Worm (Caenorhabditis elegans) whole organism, midembryonic: ENCODE data around the gene pptr-1.
"Not testable (repeated sequence)": the region's sequence is repeated elsewhere in the genome, so short reads cannot be mapped to it uniquely, and the experiment has no call there.

Source experiments
- T22C8.4 ChIP-seq: fragments of 200-800 bp; sonication (Bioruptor generic); IDR thresholded peaks from 2 replicates; pipeline ENCODE4 v1.3.6; 2022; ENCODE audit warnings: missing genetic modification characterization, missing compliant biosample characterization
- cog-1 ChIP-seq: sonication (generic microtip); optimal IDR thresholded peaks from 2 replicates; lab custom pipeline; 2016; ENCODE audit warnings: missing genetic modification characterization, missing compliant biosample characterization
- flt-1 ChIP-seq: fragments of 200-800 bp; sonication (Bioruptor generic); IDR thresholded peaks from 2 replicates; pipeline ENCODE4 v1.3.6; 2022; ENCODE audit warnings: missing genetic modification characterization, missing compliant biosample characterization
- klf-2 ChIP-seq: fragments of 200-800 bp; sonication (Bioruptor generic); conservative IDR thresholded peaks from 2 replicates; pipeline ENCODE4 v1.3.6; 2022; ENCODE audit warnings: missing genetic modification reagents, missing genetic modification characterization, missing compliant biosample characterization
- med-1 ChIP-seq: sonication (generic microtip); optimal IDR thresholded peaks from 2 replicates; lab custom pipeline; 2017; ENCODE audit warnings: missing genetic modification characterization, mild to moderate bottlenecking, missing compliant biosample characterization, antibody characterized with exemption, missing genetic modification reagents; ENCODE audit not compliant: insufficient read depth
- ref-1 ChIP-seq: fragments of 200-800 bp; sonication (Bioruptor generic); conservative IDR thresholded peaks from 2 replicates; pipeline ENCODE4 v1.3.6; 2022; ENCODE audit warnings: missing genetic modification reagents, missing genetic modification characterization, missing compliant biosample characterization
- tab-1 ChIP-seq: fragments of 200-800 bp; sonication (Bioruptor generic); IDR thresholded peaks from 2 replicates; pipeline ENCODE4 v1.3.6; 2022; ENCODE audit warnings: missing genetic modification characterization, missing compliant biosample characterization
- ztf-23 ChIP-seq: fragments of 200-800 bp; sonication (Bioruptor generic); IDR thresholded peaks from 2 replicates; pipeline ENCODE4 v1.3.6; 2022; ENCODE audit warnings: missing genetic modification reagents, missing genetic modification characterization, missing compliant biosample characterization
- ztf-29 ChIP-seq: fragments of 200-800 bp; sonication (Bioruptor generic); IDR thresholded peaks from 2 replicates; pipeline ENCODE4 v1.3.6; 2022; ENCODE audit warnings: missing genetic modification reagents, missing genetic modification characterization, missing compliant biosample characterization

pptr-1 gene

DNA sequence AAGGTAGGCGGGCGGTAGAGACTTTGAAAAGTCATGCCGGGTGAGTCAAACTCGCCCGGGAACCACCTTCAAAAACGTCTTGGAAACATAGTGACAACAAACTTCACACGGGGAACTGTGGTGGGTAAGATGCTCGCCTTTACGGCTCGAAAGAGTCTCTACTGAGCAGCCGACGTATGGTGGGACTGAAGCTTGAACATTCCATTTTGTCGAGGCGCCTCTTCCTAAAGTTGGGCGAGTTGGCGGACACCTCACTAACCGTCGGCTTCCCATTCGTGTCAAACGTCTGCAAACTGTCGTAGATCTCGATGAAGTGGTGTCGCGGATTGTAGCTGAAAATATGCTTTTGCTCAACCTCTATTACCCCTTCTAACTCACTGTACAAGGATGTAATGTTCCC, 25.6 kb downstream of the pptr-1 start:
- TF ChIP-seq T22C8.4 (GFP tag; lab: Robert Waterston, UW) (no peak), ref-1 (GFP tag; lab: Robert Waterston, UW) (no peak), tab-1 (no peak), klf-2 (no peak), ztf-23 (GFP tag; lab: Robert Waterston, UW) (no peak), flt-1 (GFP tag; lab: Robert Waterston, UW) (no peak), ztf-29 (no peak), med-1 (GFP tag; lab: Kevin White, UChicago) (no peak), cog-1 (tag; lab: Kevin White, UChicago) (no peak)

DNA sequence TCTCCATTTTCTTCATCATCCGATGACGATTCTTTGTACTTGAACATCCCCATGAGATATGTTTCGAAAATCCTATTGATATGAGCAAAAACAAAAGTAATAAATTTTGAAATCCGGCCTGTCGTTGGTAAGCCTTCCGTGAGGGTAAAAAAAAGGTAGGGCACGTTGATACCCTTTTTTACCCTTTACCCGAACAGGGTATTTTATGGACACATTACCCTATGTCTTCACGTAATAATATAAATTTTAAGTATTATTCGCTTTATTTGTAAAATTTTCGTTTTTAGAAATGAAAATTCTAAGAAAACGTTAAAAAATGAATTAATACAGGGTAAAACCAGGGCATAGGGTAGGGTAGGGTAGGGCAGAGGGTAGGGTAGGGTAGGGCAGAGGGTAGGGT, 26.4 kb downstream of the pptr-1 start, which contains the start of gene F13A7.7:
Gene F13A7.7, minus strand, starts transcription at position 101 of the 400 bp plus-strand sequence.
- not testable (repeated sequence) for TF ChIP-seq tab-1; ztf-29; T22C8.4 (GFP tag; lab: Robert Waterston, UW)

DNA sequence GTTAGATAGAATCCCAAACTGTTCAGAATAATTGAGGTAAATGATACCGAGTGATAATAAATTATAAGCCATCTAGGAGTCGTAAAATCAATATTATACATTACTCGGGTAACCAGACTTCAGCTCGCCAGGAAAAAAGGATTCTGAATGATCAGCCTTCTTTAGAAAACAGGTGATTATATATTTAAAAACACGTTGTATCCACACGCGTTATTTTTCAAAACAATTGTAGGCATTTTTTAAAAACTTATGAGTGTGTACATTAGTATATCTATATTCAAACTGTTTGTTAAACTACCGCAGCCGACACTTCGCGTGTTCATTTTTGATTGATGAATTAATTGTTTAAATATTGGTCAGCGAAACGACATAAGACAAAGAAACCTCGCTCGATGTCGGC, 30.9 kb downstream of the pptr-1 start, which contains the start of gene sri-65:
Gene sri-65, minus strand, starts transcription at position 101 of the 400 bp plus-strand sequence.
- TF ChIP-seq flt-1 (GFP tag; lab: Robert Waterston, UW) (no peak), klf-2 (no peak), ztf-23 (GFP tag; lab: Robert Waterston, UW) (no peak), med-1 (GFP tag; lab: Kevin White, UChicago) (no peak), ztf-29 (no peak), cog-1 (tag; lab: Kevin White, UChicago) (no peak), ref-1 (GFP tag; lab: Robert Waterston, UW) (no peak), tab-1 (no peak), T22C8.4 (GFP tag; lab: Robert Waterston, UW) (no peak)

DNA sequence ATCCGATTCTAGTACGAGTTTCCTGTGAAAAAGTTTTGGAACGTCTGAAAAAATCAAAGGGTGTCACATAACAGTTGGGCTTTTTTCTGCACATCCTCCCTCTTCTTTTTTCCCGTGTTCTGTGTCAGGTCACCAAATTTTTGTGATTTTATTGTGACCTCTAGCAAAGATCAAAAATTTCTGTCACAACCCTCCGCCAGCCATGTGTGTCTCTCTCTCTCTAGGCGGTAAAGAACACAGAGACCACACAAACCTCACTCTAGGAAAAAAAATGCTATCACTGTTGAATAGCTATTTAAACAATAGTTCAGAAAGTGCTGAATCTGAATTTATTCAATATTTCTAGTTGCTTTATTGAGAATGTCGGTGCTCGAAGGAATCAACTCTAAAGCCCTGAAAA, 33.3 kb downstream of the pptr-1 start, which contains the start of gene gst-44:
Gene gst-44, plus strand, starts transcription at position 237 of the 400 bp plus-strand sequence.
- TF ChIP-seq klf-2 (no peak), T22C8.4 (GFP tag; lab: Robert Waterston, UW) (no peak), cog-1 (tag; lab: Kevin White, UChicago) (no peak), flt-1 (GFP tag; lab: Robert Waterston, UW) (no peak), tab-1 (no peak), ztf-23 (GFP tag; lab: Robert Waterston, UW) (no peak), med-1 (GFP tag; lab: Kevin White, UChicago) (no peak), ztf-29 (no peak), ref-1 (GFP tag; lab: Robert Waterston, UW) (no peak)

DNA sequence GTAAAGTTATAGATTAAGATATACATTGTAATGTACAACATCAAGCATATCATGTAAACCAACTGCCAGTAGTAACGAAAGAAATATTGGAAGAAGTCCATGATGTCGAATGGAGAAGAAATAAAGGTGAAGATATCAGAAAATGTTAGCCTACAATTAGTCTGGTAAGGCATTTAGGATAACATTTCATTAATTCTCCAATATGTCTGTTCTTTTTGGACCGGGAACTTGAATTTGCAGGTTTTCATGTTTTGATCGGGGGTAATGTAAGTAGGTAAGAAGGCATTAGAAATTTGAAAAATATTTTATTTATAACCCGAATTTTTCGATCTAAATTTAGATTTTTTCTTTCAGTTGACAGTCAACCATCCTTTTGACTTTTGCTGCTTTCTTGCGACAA, 36.4 kb downstream of the pptr-1 start, which contains the start of gene srd-63:
Gene srd-63, minus strand, starts transcription at position 101 of the 400 bp plus-strand sequence.
- no peak for TF ChIP-seq tab-1
- no peak for TF ChIP-seq klf-2
- TF ChIP-seq cog-1 (tag; lab: Kevin White, UChicago), result no peak
- TF ChIP-seq ztf-23 (GFP tag; lab: Robert Waterston, UW), result no peak
- TF ChIP-seq T22C8.4 (GFP tag; lab: Robert Waterston, UW), result no peak
- no peak for TF ChIP-seq med-1 (GFP tag; lab: Kevin White, UChicago)
- no peak for TF ChIP-seq flt-1 (GFP tag; lab: Robert Waterston, UW)
- TF ChIP-seq ztf-29, result no peak
- no peak for TF ChIP-seq ref-1 (GFP tag; lab: Robert Waterston, UW)

DNA sequence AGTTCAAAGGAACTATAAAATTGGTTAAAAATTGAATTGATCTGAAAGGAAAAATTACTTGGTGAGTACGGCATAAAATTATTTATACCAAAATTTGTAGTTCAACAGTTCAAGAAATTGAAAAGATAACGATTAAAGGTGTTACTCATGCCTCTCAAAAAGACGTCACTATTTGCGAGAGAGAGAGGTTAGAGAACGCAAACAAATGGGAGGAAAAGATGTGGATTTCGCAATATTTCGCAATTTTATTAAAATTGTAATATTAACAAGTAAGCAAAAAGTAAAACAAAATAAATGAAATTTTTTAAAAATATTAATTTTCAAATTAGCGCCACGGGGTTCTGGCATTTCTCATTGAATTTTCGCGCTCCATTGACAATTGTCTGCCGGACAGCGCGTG, 37.8 kb downstream of the pptr-1 start, which contains the start of gene F13A7.11:
Gene F13A7.11, minus strand, starts transcription at position 174 of the 400 bp plus-strand sequence.
- TF ChIP-seq T22C8.4 (GFP tag; lab: Robert Waterston, UW) (no peak), ref-1 (GFP tag; lab: Robert Waterston, UW) (no peak), med-1 (GFP tag; lab: Kevin White, UChicago) (no peak), klf-2 (no peak), ztf-23 (GFP tag; lab: Robert Waterston, UW) (no peak), tab-1 (no peak), cog-1 (tag; lab: Kevin White, UChicago) (no peak), flt-1 (GFP tag; lab: Robert Waterston, UW) (no peak), ztf-29 (no peak)

DNA sequence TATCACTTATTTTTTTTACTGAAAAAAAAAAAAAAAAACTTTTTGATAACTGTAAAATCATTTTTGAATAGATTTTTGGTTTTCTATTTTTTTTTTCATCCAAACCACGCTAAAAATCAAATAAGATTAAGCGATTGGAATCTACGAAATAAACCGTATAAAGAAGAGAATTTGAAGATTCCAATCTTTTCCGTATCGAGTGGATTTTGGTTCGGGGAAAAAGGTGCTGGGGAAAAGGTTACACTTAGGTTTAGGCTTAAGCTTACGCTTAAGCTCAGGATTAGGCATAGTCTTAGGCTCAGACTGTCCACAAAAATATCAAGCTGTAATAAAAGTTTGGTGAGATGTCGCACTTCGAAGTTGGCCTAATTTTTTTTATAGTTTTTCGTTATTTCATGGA, 38.4 kb downstream of the pptr-1 start, which contains the start of gene F13A7.12:
Gene F13A7.12, plus strand, starts transcription at position 301 of the 400 bp plus-strand sequence.
- no peak for TF ChIP-seq ztf-23 (GFP tag; lab: Robert Waterston, UW)
- no peak for TF ChIP-seq T22C8.4 (GFP tag; lab: Robert Waterston, UW)
- no peak for TF ChIP-seq tab-1
- peak; percentile 30; the same call in 1 of the 2 replicates for TF ChIP-seq ztf-29
- TF ChIP-seq klf-2, result no peak
- no peak for TF ChIP-seq ref-1 (GFP tag; lab: Robert Waterston, UW)
- TF ChIP-seq med-1 (GFP tag; lab: Kevin White, UChicago), result no peak

DNA sequence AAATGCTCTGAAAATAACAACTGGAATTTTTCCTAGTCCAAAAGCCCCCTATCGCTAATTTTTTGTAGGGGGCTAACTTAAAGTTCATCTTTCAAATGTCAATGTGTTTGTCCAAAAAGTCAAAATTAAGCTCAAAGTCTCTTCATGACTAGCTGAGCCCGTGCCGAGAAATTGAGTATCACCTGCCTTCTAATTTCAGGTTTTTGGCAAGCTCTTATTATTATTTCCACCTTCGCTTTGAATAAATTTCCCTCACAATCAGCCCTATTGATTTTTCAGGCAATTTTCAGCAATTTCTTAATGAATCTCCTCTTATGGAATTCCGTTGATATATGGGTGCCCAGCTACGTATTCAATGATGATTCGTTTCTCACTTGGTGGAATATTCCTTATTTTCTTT, 42.1 kb downstream of the pptr-1 start, which contains the start of gene sre-36:
Gene sre-36, plus strand, starts transcription at position 301 of the 400 bp plus-strand sequence.
- no peak for TF ChIP-seq klf-2
- no peak for TF ChIP-seq T22C8.4 (GFP tag; lab: Robert Waterston, UW)
- TF ChIP-seq ref-1 (GFP tag; lab: Robert Waterston, UW), result no peak
- no peak for TF ChIP-seq tab-1
- no peak for TF ChIP-seq ztf-29
- no peak for TF ChIP-seq ztf-23 (GFP tag; lab: Robert Waterston, UW)
- no peak for TF ChIP-seq med-1 (GFP tag; lab: Kevin White, UChicago)
- TF ChIP-seq cog-1 (tag; lab: Kevin White, UChicago), result no peak
- no peak for TF ChIP-seq flt-1 (GFP tag; lab: Robert Waterston, UW)

DNA sequence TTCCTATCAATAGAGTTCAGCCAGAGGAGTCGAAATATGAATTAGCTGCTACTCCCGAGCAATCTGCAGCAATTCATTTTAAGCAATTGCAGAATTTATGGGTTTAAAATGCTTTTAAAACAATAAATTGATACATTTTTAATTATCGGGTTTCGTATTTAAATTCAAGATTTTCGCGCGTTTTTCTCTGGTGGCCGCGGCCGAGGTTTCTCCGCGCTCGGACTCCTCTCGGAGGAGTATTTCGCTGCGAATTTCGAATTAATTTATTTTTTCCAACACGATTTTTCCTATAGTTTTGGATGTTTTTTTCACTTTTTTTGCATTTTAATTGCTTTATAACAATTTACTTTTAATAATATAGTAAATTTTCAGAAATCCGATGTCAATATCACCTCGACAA, 44.2 kb downstream of the pptr-1 start, which contains the start of gene F13A7.14:
Gene F13A7.14, plus strand, starts transcription at position 373 of the 400 bp plus-strand sequence.
- TF ChIP-seq cog-1 (tag; lab: Kevin White, UChicago), result peak; percentile 9
- no peak for TF ChIP-seq med-1 (GFP tag; lab: Kevin White, UChicago)
- no peak for TF ChIP-seq tab-1
- TF ChIP-seq ztf-23 (GFP tag; lab: Robert Waterston, UW), result peak; percentile 81
- no peak for TF ChIP-seq T22C8.4 (GFP tag; lab: Robert Waterston, UW)
- no peak for TF ChIP-seq ztf-29
- TF ChIP-seq flt-1 (GFP tag; lab: Robert Waterston, UW), result peak; percentile 74
